Worm (Caenorhabditis elegans) whole organism, L3 larva: ENCODE results near the gene arx-6.
A peak's percentile ranks its signal among the peaks of the same experiment; 100 is the strongest.

Experiments
- aly-2 ChIP-seq: fragments of 150-350 bp; optimal IDR thresholded peaks from 2 replicates; lab custom pipeline; 2014; ENCODE audit warnings: missing biosample characterization, missing genetic modification characterization
- ceh-9 ChIP-seq: sonication (generic microtip); optimal IDR thresholded peaks from 2 replicates; lab custom pipeline; 2018; ENCODE audit warnings: missing biosample characterization, missing genetic modification characterization
- mdl-1 ChIP-seq: fragments of 150-350 bp; optimal IDR thresholded peaks from 2 replicates; lab custom pipeline; 2014; ENCODE audit warnings: missing biosample characterization, missing genetic modification characterization
- nhr-12 ChIP-seq: fragments of 150-350 bp; optimal IDR thresholded peaks from 2 replicates; lab custom pipeline; 2014; ENCODE audit warnings: missing biosample characterization, missing genetic modification characterization
- nhr-23 ChIP-seq: fragments of 150-350 bp; optimal IDR thresholded peaks from 2 replicates; lab custom pipeline; 2014; ENCODE audit warnings: missing biosample characterization, missing genetic modification reagents, missing genetic modification characterization
- nhr-28 ChIP-seq: fragments of 150-350 bp; optimal IDR thresholded peaks from 2 replicates; lab custom pipeline; 2014; ENCODE audit warnings: missing biosample characterization, missing genetic modification characterization
- skn-1 ChIP-seq: fragments of 150-350 bp; optimal IDR thresholded peaks from 2 replicates; lab custom pipeline; 2014; ENCODE audit warnings: missing biosample characterization, missing genetic modification characterization
- tbx-2 ChIP-seq: sonication (generic microtip); optimal IDR thresholded peaks from 2 replicates; lab custom pipeline; 2016; ENCODE audit warnings: mild to moderate bottlenecking, missing genetic modification characterization, missing compliant biosample characterization
- unc-39 ChIP-seq: sonication (generic microtip); optimal IDR thresholded peaks from 4 replicates; lab custom pipeline; 2017; ENCODE audit warnings: missing biosample characterization, missing genetic modification characterization
- zag-1 ChIP-seq: fragments of 150-350 bp; optimal IDR thresholded peaks from 2 replicates; lab custom pipeline; 2014; ENCODE audit warnings: missing biosample characterization, missing genetic modification characterization

- TF ChIP-seq zag-1 (tag; lab: Kevin White, UChicago) (no peak), nhr-28 (tag; lab: Kevin White, UChicago) (no peak), skn-1 (tag; lab: Kevin White, UChicago) (peak; percentile 45), mdl-1 (tag; lab: Kevin White, UChicago) (no peak), nhr-23 (tag; lab: Kevin White, UChicago) (no peak), unc-39 (tag; lab: Kevin White, UChicago) (no peak), aly-2 (tag; lab: Kevin White, UChicago) (no peak), ceh-9 (tag; lab: Kevin White, UChicago) (no peak), nhr-12 (tag; lab: Kevin White, UChicago) (no peak), tbx-2 (tag; lab: Kevin White, UChicago) (no peak)
These were observed 28.3 kb upstream of the arx-6 start, which contains the start of gene F26A1.1 for ce11 chrIII:4850139-4850538.
